Worm (Caenorhabditis elegans): ENCODE results near the gene B0303.16.

DNA sequence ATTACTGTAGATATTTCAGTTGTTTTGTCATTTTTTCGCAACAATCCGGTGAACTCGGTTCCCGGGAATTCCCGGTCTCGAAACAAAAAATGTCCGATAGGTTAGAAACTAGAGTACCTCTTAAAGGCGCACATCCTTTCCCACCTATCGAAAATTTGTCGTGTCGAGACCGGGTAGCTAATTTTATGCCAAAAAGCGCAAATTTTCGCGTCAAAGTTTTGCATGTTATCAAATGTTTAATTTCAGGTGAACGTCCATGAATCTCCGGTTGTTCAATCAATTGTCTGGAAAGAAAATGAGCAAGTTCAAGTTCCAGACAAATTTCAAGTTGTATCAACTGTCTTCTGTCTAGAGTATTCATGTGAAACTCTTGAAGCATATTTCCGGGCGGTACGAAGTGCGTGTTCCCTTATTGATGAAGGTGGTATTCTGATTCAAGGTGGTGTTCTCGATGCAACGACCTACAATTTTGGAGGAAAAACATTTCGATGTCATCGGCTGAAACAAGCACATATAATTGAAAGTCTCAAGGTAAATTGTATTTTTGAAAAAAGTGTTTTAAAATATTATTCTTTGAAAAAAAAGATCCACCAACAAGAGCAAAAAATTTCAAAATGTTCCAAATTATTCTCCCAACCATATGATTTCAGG is 19.1 kb upstream of the B0303.16 start:
- TF ChIP-seq F13C5.2 (tag; optimal IDR thresholded peaks at IDR 0.05) (no peak), flt-1 (GFP tag; IDR thresholded peaks at IDR 0.05) (no peak), ceh-36 (tag; optimal IDR thresholded peaks at IDR 0.05) (no peak), hmbx-1 (tag; optimal IDR thresholded peaks at IDR 0.05) (no peak), ama-1 (optimal IDR thresholded peaks at IDR 0.05) (no peak), tbx-11 (GFP tag; IDR thresholded peaks at IDR 0.05) (no peak), hmg-4 (GFP tag; optimal IDR thresholded peaks at IDR 0.05) (no peak), tra-4 (tag; optimal IDR thresholded peaks at IDR 0.05) (no peak), ceh-13 (GFP tag; optimal IDR thresholded peaks at IDR 0.05) (no peak), pes-1 (GFP tag; IDR thresholded peaks at IDR 0.05) (no peak)

Data from whole organism, early embryonic.